Fruit fly (Drosophila melanogaster) whole organism, embryonic: ENCODE measurements around the gene CG6231.

Experiments
- Atf-2 ChIP-seq: fragments of 200-800 bp; sonication (Bioruptor generic); optimal IDR thresholded peaks from 2 replicates; lab custom pipeline; 2016; ENCODE audit warnings: missing biosample characterization, missing genetic modification characterization
- Awh ChIP-seq: fragments of 200-800 bp; sonication (Bioruptor generic); IDR thresholded peaks from 2 replicates; pipeline ENCODE4, ENCODE4 v1.3.6; 2022; ENCODE audit warnings: missing biosample characterization, missing genetic modification characterization
- Bdp1 ChIP-seq: fragments of 200-800 bp; sonication (Bioruptor generic); optimal IDR thresholded peaks from 3 replicates; lab custom pipeline; 2016; ENCODE audit warnings: missing biosample characterization, missing genetic modification characterization
- CG11695 ChIP-seq: fragments of 200-800 bp; sonication (Bioruptor generic); IDR thresholded peaks from 3 replicates; pipeline ENCODE4 v1.3.6; 2022; ENCODE audit warnings: missing biosample characterization, missing genetic modification characterization
- CG12236 ChIP-seq: fragments of 200-800 bp; sonication (Bioruptor generic); optimal IDR thresholded peaks from 2 replicates; lab custom pipeline; 2016; ENCODE audit warnings: missing biosample characterization, missing genetic modification characterization
- CG15601 ChIP-seq: fragments of 200-800 bp; sonication (Bioruptor generic); optimal IDR thresholded peaks from 3 replicates; lab custom pipeline; 2019; ENCODE audit warnings: missing biosample characterization, mild to moderate bottlenecking, missing genetic modification characterization, moderate library complexity
- CG16779 ChIP-seq: fragments of 200-800 bp; sonication (Bioruptor generic); IDR thresholded peaks from 2 replicates; pipeline ENCODE4 v1.3.6; 2022; ENCODE audit warnings: missing biosample characterization, missing genetic modification characterization
- CG3163 ChIP-seq: fragments of 200-800 bp; sonication (Bioruptor generic); optimal IDR thresholded peaks from 3 replicates; lab custom pipeline; 2016; ENCODE audit warnings: missing biosample characterization, missing genetic modification characterization
- CG4820 ChIP-seq: fragments of 200-800 bp; sonication (Bioruptor generic); optimal IDR thresholded peaks from 3 replicates; lab custom pipeline; 2016; ENCODE audit warnings: missing biosample characterization, missing genetic modification characterization
- CG7556 ChIP-seq: fragments of 200-800 bp; sonication (Bioruptor generic); optimal IDR thresholded peaks from 2 replicates; lab custom pipeline; 2017; ENCODE audit warnings: missing biosample characterization, mild to moderate bottlenecking, missing genetic modification characterization
- CG8388 ChIP-seq: fragments of 200-800 bp; sonication (Bioruptor generic); optimal IDR thresholded peaks from 2 replicates; lab custom pipeline; 2019; ENCODE audit warnings: missing biosample characterization, mild to moderate bottlenecking, missing genetic modification characterization, moderate library complexity
- Dll ChIP-seq: fragments of 200-800 bp; sonication (Bioruptor generic); IDR thresholded peaks from 4 replicates; pipeline ENCODE4 v1.3.6; 2022; ENCODE audit warnings: missing biosample characterization, missing genetic modification characterization; ENCODE audit not compliant: partially characterized antibody
- Fer2 ChIP-seq: fragments of 200-800 bp; sonication (Bioruptor generic); optimal IDR thresholded peaks from 2 replicates; lab custom pipeline; 2018; ENCODE audit warnings: missing biosample characterization, mild to moderate bottlenecking, missing genetic modification characterization, moderate library complexity
- HHEX ChIP-seq: fragments of 200-800 bp; sonication (Bioruptor generic); optimal IDR thresholded peaks from 3 replicates; lab custom pipeline; 2017; ENCODE audit warnings: missing biosample characterization, mild to moderate bottlenecking, missing genetic modification characterization, missing genetic modification reagents
- HmgZ ChIP-seq: fragments of 200-800 bp; sonication (Bioruptor generic); optimal IDR thresholded peaks from 2 replicates; lab custom pipeline; 2018; ENCODE audit warnings: missing biosample characterization, mild to moderate bottlenecking, missing genetic modification characterization
- Hmr ChIP-seq: fragments of 200-800 bp; sonication (Bioruptor generic); optimal IDR thresholded peaks from 3 replicates; lab custom pipeline; 2017; ENCODE audit warnings: mild to moderate bottlenecking, missing biosample characterization, missing genetic modification reagents, missing genetic modification characterization
- Hr78 ChIP-seq, 2 experiments: fragments of 200-800 bp in 1 of 2; fragments of >200 bp in 1 of 2; sonication (Bioruptor generic) in 1 of 2; optimal IDR thresholded peaks; 2 replicates each; lab custom pipeline; 2017 to 2019; ENCODE audit warnings: missing biosample characterization in 2 of 2, missing genetic modification characterization in 2 of 2, mild to moderate bottlenecking in 1 of 2, moderate library complexity in 1 of 2
- Myb ChIP-seq: fragments of 200-800 bp; sonication (Bioruptor generic); optimal IDR thresholded peaks from 2 replicates; lab custom pipeline; 2016; ENCODE audit warnings: missing biosample characterization, missing genetic modification characterization
- NC2α ChIP-seq: fragments of 200-800 bp; sonication (Bioruptor generic); optimal IDR thresholded peaks from 2 replicates; lab custom pipeline; 2016; ENCODE audit warnings: missing biosample characterization, missing genetic modification characterization
- Nf-YA ChIP-seq: fragments of 200-800 bp; sonication (Bioruptor generic); IDR thresholded peaks from 2 replicates; pipeline ENCODE4 v1.3.6; 2022; ENCODE audit warnings: missing biosample characterization, missing genetic modification characterization
- Oli ChIP-seq: fragments of 200-800 bp; sonication (Bioruptor generic); optimal IDR thresholded peaks from 2 replicates; lab custom pipeline; 2018; ENCODE audit warnings: missing biosample characterization, mild to moderate bottlenecking, missing genetic modification characterization, moderate library complexity
- Sox102F ChIP-seq: fragments of 200-800 bp; sonication (Bioruptor generic); optimal IDR thresholded peaks from 2 replicates; lab custom pipeline; 2018; ENCODE audit warnings: missing biosample characterization, mild to moderate bottlenecking, missing genetic modification characterization, moderate library complexity
- caup ChIP-seq: fragments of 200-800 bp; sonication (Bioruptor generic); optimal IDR thresholded peaks from 3 replicates; lab custom pipeline; 2017; ENCODE audit warnings: missing biosample characterization, mild to moderate bottlenecking, missing genetic modification characterization, moderate library complexity; ENCODE audit not compliant: severe bottlenecking
- chm ChIP-seq: fragments of 200-800 bp; sonication (Bioruptor generic); IDR thresholded peaks from 2 replicates; pipeline ENCODE4 v1.3.6; 2022; ENCODE audit warnings: missing biosample characterization, missing genetic modification characterization
- danr ChIP-seq: fragments of 200-800 bp; sonication (Bioruptor generic); IDR thresholded peaks from 2 replicates; pipeline ENCODE4 v1.3.6; 2022; ENCODE audit warnings: missing biosample characterization, missing genetic modification characterization
- ewg ChIP-seq: fragments of 200-800 bp; sonication (Bioruptor generic); optimal IDR thresholded peaks from 3 replicates; lab custom pipeline; 2017; ENCODE audit warnings: mild to moderate bottlenecking, missing biosample characterization, missing genetic modification reagents, missing genetic modification characterization
- h ChIP-seq: fragments of >200 bp; optimal IDR thresholded peaks from 2 replicates; lab custom pipeline; 2017
- ham ChIP-seq: fragments of 200-800 bp; sonication (Bioruptor generic); IDR thresholded peaks from 2 replicates; pipeline ENCODE4 v1.3.6; 2022; ENCODE audit warnings: missing biosample characterization, missing genetic modification characterization
- kay ChIP-seq: fragments of 200-800 bp; sonication (Bioruptor generic); optimal IDR thresholded peaks from 2 replicates; lab custom pipeline; 2016; ENCODE audit warnings: missing biosample characterization, missing genetic modification characterization
- kni ChIP-seq: fragments of 200-800 bp; sonication (Bioruptor generic); optimal IDR thresholded peaks from 3 replicates; lab custom pipeline; 2017; ENCODE audit warnings: mild to moderate bottlenecking, missing biosample characterization, missing genetic modification reagents, missing genetic modification characterization
- lbe ChIP-seq: fragments of 200-800 bp; sonication (Bioruptor generic); optimal IDR thresholded peaks from 2 replicates; lab custom pipeline; 2016; ENCODE audit warnings: missing biosample characterization, mild to moderate bottlenecking, missing genetic modification characterization
- nerfin-2 ChIP-seq: fragments of 200-800 bp; sonication (Bioruptor generic); IDR thresholded peaks from 2 replicates; pipeline ENCODE4 v1.3.6; 2022; ENCODE audit warnings: missing biosample characterization, missing genetic modification characterization; ENCODE audit not compliant: partially characterized antibody
- nmo ChIP-seq: fragments of 200-800 bp; sonication (Bioruptor generic); optimal IDR thresholded peaks from 2 replicates; lab custom pipeline; 2018; ENCODE audit warnings: missing biosample characterization, mild to moderate bottlenecking, missing genetic modification characterization, moderate library complexity
- oc ChIP-seq: fragments of 200-800 bp; sonication (Bioruptor generic); optimal IDR thresholded peaks from 2 replicates; lab custom pipeline; 2018; ENCODE audit warnings: missing biosample characterization, mild to moderate bottlenecking, missing genetic modification characterization, moderate library complexity
- org-1 ChIP-seq: fragments of 200-800 bp; sonication (Bioruptor generic); optimal IDR thresholded peaks from 2 replicates; lab custom pipeline; 2017; ENCODE audit warnings: missing biosample characterization, missing genetic modification characterization
- otp ChIP-seq: fragments of 200-800 bp; sonication (Bioruptor generic); IDR thresholded peaks from 3 replicates; pipeline ENCODE4, ENCODE4 v1.3.6; 2022; ENCODE audit warnings: missing biosample characterization, missing genetic modification characterization
- psq ChIP-seq: fragments of 200-800 bp; sonication (Bioruptor generic); optimal IDR thresholded peaks from 2 replicates; lab custom pipeline; 2017; ENCODE audit warnings: missing biosample characterization, missing genetic modification characterization
- ro ChIP-seq: fragments of 200-800 bp; sonication (Bioruptor generic); IDR thresholded peaks from 2 replicates; pipeline ENCODE4 v1.3.6; 2022; ENCODE audit warnings: missing biosample characterization, missing genetic modification characterization
- sim ChIP-seq: fragments of 200-800 bp; sonication (Bioruptor generic); IDR thresholded peaks from 2 replicates; pipeline ENCODE4 v1.3.6; 2022; ENCODE audit warnings: missing biosample characterization, missing genetic modification characterization
- sug ChIP-seq: fragments of 200-800 bp; optimal IDR thresholded peaks from 2 replicates; lab custom pipeline; 2019; ENCODE audit warnings: missing biosample characterization, mild to moderate bottlenecking, missing genetic modification characterization, moderate library complexity
- trh ChIP-seq: fragments of 200-800 bp; sonication (Bioruptor generic); optimal IDR thresholded peaks from 2 replicates; lab custom pipeline; 2016; ENCODE audit warnings: missing biosample characterization, missing genetic modification characterization

The CG6231 gene

dm6 chr3R:19612908-19613431 is 19.5 kb downstream of the CG6231 start, which contains the start of gene CG16727 (continued):
- TF ChIP-seq Hmr (GFP tag; lab: Kevin White, UChicago) (peak; percentile 58), CG11695 (GFP tag; lab: Robert Waterston, UW) (no peak), HHEX (GFP tag; lab: Kevin White, UChicago) (peak; percentile 35)
- TF ChIP-seq, all 482 proteins: peak for 45

- TF ChIP-seq kay (GFP tag; lab: Kevin White, UChicago) (no peak), Hr78 (GFP tag; optimal IDR thresholded peaks at IDR 0.05; lab: Kevin White, UChicago) (no peak), nmo (GFP tag; lab: Kevin White, UChicago) (no peak), Awh (no peak), HmgZ (tag; lab: Kevin White, UChicago) (no peak), sug (tag; lab: Kevin White, UChicago) (no peak), CG4820 (no peak)
These were observed 22.6 kb downstream of the CG6231 start, which contains the start of gene CG17752 for dm6 chr3R:19609925-19610324. CG17752 (plus strand) TSS chr3R:19610225.

- TF ChIP-seq trh (GFP tag; lab: Kevin White, UChicago) (no peak), sim (no peak), CG15601 (tag; lab: Kevin White, UChicago) (no peak), ham (no peak), CG7556 (GFP tag; lab: Kevin White, UChicago) (no peak), kni (GFP tag; lab: Kevin White, UChicago) (no peak), Nf-YA (GFP tag; lab: Robert Waterston, UW) (0 out of 2 replicates have a peak, but pooled peaks have one; percentile 14)
These were observed 25.6 kb downstream of the CG6231 start, which contains the start of gene CG17751 for dm6 chr3R:19606954-19607353. CG17751 (plus strand) TSS chr3R:19607254.

dm6 chr3R:19602996-19603395 is 29.5 kb downstream of the CG6231 start, which contains the start of gene CG7342:
CG7342 (plus strand) TSS chr3R:19603375.
- no peak for TF ChIP-seq CG8388 (GFP tag; lab: Kevin White, UChicago)
- no peak for TF ChIP-seq Fer2 (tag; lab: Kevin White, UChicago)
- TF ChIP-seq lbe (GFP tag; lab: Kevin White, UChicago): peak; percentile 53
- TF ChIP-seq oc (tag; lab: Kevin White, UChicago): no peak
- no peak for TF ChIP-seq org-1 (GFP tag; lab: Kevin White, UChicago)
- TF ChIP-seq Dll (GFP tag; lab: Robert Waterston, UW): no peak
- TF ChIP-seq ewg (GFP tag; lab: Kevin White, UChicago): no peak
- no peak for TF ChIP-seq psq (GFP tag; lab: Kevin White, UChicago)

- TF ChIP-seq NC2α (GFP tag; lab: Kevin White, UChicago): no peak
- no peak for TF ChIP-seq CG3163 (GFP tag; lab: Kevin White, UChicago)
- TF ChIP-seq h: no peak
- TF ChIP-seq otp: no peak
- TF ChIP-seq CG16779: no peak
- no peak for TF ChIP-seq Myb
- no peak for TF ChIP-seq CG12236 (GFP tag; lab: Kevin White, UChicago)
- no peak for TF ChIP-seq Sox102F (GFP tag; lab: Kevin White, UChicago)
- no peak for TF ChIP-seq Atf-2 (GFP tag; lab: Kevin White, UChicago)
- TF ChIP-seq ro: no peak
- TF ChIP-seq caup: no peak
- TF ChIP-seq chm (GFP tag; lab: Robert Waterston, UW): no peak
- TF ChIP-seq Bdp1 (GFP tag; lab: Kevin White, UChicago): no peak
- TF ChIP-seq danr (GFP tag; lab: Robert Waterston, UW): no peak
- TF ChIP-seq Oli (tag; lab: Kevin White, UChicago): no peak
- TF ChIP-seq nerfin-2: no peak
These were observed 32.2 kb downstream of the CG6231 start, which contains the start of gene CG7333 for dm6 chr3R:19600335-19600734. CG7333 (plus strand) TSS chr3R:19600635.
